Worm (Caenorhabditis elegans) whole organism, mixed stage, embryonic: ENCODE results near the gene zmp-4.

Experiments
- M03D4.4 ChIP-seq: sonication (generic microtip); optimal IDR thresholded peaks from 2 replicates; lab custom pipeline; 2017; ENCODE audit warnings: mild to moderate bottlenecking, missing genetic modification characterization, missing compliant biosample characterization
- bed-3 ChIP-seq: fragments of 200-800 bp; sonication (Bioruptor generic); optimal IDR thresholded peaks from 3 replicates; lab custom pipeline; 2018; ENCODE audit warnings: mild to moderate bottlenecking, missing genetic modification characterization, moderate library complexity, missing compliant biosample characterization
- ceh-39 ChIP-seq: fragments of 150-350 bp; optimal IDR thresholded peaks from 2 replicates; lab custom pipeline; 2014; ENCODE audit warnings: missing biosample characterization, missing genetic modification characterization
- ceh-43 ChIP-seq: fragments of 200-800 bp; sonication (Bioruptor generic); optimal IDR thresholded peaks from 2 replicates; lab custom pipeline; 2018; ENCODE audit warnings: mild to moderate bottlenecking, missing genetic modification characterization, moderate library complexity, missing compliant biosample characterization
- ceh-83 ChIP-seq: fragments of 200-800 bp; sonication (Bioruptor generic); optimal IDR thresholded peaks from 2 replicates; lab custom pipeline; 2018; ENCODE audit warnings: mild to moderate bottlenecking, missing genetic modification characterization, missing compliant biosample characterization
- ces-1 ChIP-seq: fragments of 150-350 bp; optimal IDR thresholded peaks from 2 replicates; lab custom pipeline; 2014; ENCODE audit warnings: missing biosample characterization, missing genetic modification reagents, missing genetic modification characterization
- cnd-1 ChIP-seq: fragments of 200-800 bp; sonication (Bioruptor generic); optimal IDR thresholded peaks from 2 replicates; lab custom pipeline; 2018; ENCODE audit warnings: mild to moderate bottlenecking, missing genetic modification characterization, missing compliant biosample characterization
- drap-1 ChIP-seq: fragments of 200-800 bp; sonication (Bioruptor generic); optimal IDR thresholded peaks from 3 replicates; lab custom pipeline; 2018; ENCODE audit warnings: mild to moderate bottlenecking, missing genetic modification characterization, missing compliant biosample characterization
- elt-1 ChIP-seq: sonication (generic microtip); optimal IDR thresholded peaks from 2 replicates; lab custom pipeline; 2017; ENCODE audit warnings: missing genetic modification characterization, mild to moderate bottlenecking, missing compliant biosample characterization, antibody characterized with exemption, moderate library complexity, borderline replicate concordance; ENCODE audit not compliant: insufficient read depth
- elt-3 ChIP-seq: fragments of 150-350 bp; optimal IDR thresholded peaks from 2 replicates; lab custom pipeline; 2014; ENCODE audit warnings: missing biosample characterization, missing genetic modification characterization
- ham-2 ChIP-seq: fragments of 200-800 bp; sonication (Bioruptor generic); optimal IDR thresholded peaks from 2 replicates; lab custom pipeline; 2018; ENCODE audit warnings: mild to moderate bottlenecking, missing genetic modification characterization, missing compliant biosample characterization
- lin-13 ChIP-seq: fragments of 150-350 bp; optimal IDR thresholded peaks from 2 replicates; lab custom pipeline; 2014; ENCODE audit warnings: missing biosample characterization, missing genetic modification characterization
- lin-32 ChIP-seq: fragments of 200-800 bp; sonication (Bioruptor generic); optimal IDR thresholded peaks from 2 replicates; lab custom pipeline; 2018; ENCODE audit warnings: mild to moderate bottlenecking, missing genetic modification characterization, missing compliant biosample characterization
- lsy-2 ChIP-seq: fragments of 150-350 bp; optimal IDR thresholded peaks from 2 replicates; lab custom pipeline; 2014; ENCODE audit warnings: missing biosample characterization, missing genetic modification characterization
- mep-1 ChIP-seq: fragments of 150-350 bp; optimal IDR thresholded peaks from 2 replicates; lab custom pipeline; 2017; ENCODE audit warnings: missing biosample characterization, missing genetic modification reagents, missing genetic modification characterization, inconsistent platforms
- mls-2 ChIP-seq: sonication (generic microtip); optimal IDR thresholded peaks from 2 replicates; lab custom pipeline; 2016; ENCODE audit warnings: mild to moderate bottlenecking, missing genetic modification characterization, moderate library complexity, missing compliant biosample characterization
- nhr-12 ChIP-seq: fragments of 150-350 bp; optimal IDR thresholded peaks from 2 replicates; lab custom pipeline; 2014; ENCODE audit warnings: missing biosample characterization, missing genetic modification characterization
- nhr-2 ChIP-seq: fragments of 150-350 bp; optimal IDR thresholded peaks from 2 replicates; lab custom pipeline; 2014; ENCODE audit warnings: missing biosample characterization, missing genetic modification characterization
- nhr-237 ChIP-seq: fragments of 150-350 bp; optimal IDR thresholded peaks from 2 replicates; lab custom pipeline; 2014; ENCODE audit warnings: missing biosample characterization, missing genetic modification characterization
- nhr-28 ChIP-seq: fragments of 150-350 bp; optimal IDR thresholded peaks from 2 replicates; lab custom pipeline; 2014; ENCODE audit warnings: missing biosample characterization, missing genetic modification characterization
- nhr-76 ChIP-seq: sonication (generic microtip); optimal IDR thresholded peaks from 2 replicates; lab custom pipeline; 2017; ENCODE audit warnings: missing biosample characterization, missing genetic modification characterization
- pha-4 ChIP-seq: fragments of 150-350 bp; optimal IDR thresholded peaks from 2 replicates; lab custom pipeline; 2018; ENCODE audit warnings: missing biosample characterization, missing genetic modification reagents, missing genetic modification characterization
- sem-2 ChIP-seq: fragments of 200-800 bp; sonication (Bioruptor generic); optimal IDR thresholded peaks from 2 replicates; lab custom pipeline; 2018; ENCODE audit warnings: mild to moderate bottlenecking, missing genetic modification characterization, missing compliant biosample characterization
- snpc-4 ChIP-seq: fragments of 150-350 bp; optimal IDR thresholded peaks from 2 replicates; lab custom pipeline; 2014; ENCODE audit warnings: missing biosample characterization, missing genetic modification characterization
- sptf-1 ChIP-seq: sonication (generic microtip); optimal IDR thresholded peaks from 2 replicates; lab custom pipeline; 2017; ENCODE audit warnings: mild to moderate bottlenecking, missing genetic modification characterization, moderate library complexity, missing compliant biosample characterization
- tbx-8 ChIP-seq: fragments of 200-800 bp; sonication (Bioruptor generic); optimal IDR thresholded peaks from 2 replicates; lab custom pipeline; 2018; ENCODE audit warnings: mild to moderate bottlenecking, missing genetic modification characterization, moderate library complexity, missing compliant biosample characterization
- unc-120 ChIP-seq: sonication (generic microtip); optimal IDR thresholded peaks from 2 replicates; lab custom pipeline; 2017; ENCODE audit warnings: missing genetic modification characterization, missing compliant biosample characterization; ENCODE audit not compliant: poor library complexity, severe bottlenecking
- unc-39 ChIP-seq: fragments of 150-350 bp; optimal IDR thresholded peaks from 2 replicates; lab custom pipeline; 2014; ENCODE audit warnings: missing biosample characterization, missing genetic modification characterization
- zip-8 ChIP-seq: fragments of 150-350 bp; optimal IDR thresholded peaks from 2 replicates; lab custom pipeline; 2014; ENCODE audit warnings: missing biosample characterization, missing genetic modification characterization
- ztf-11 ChIP-seq: fragments of 150-350 bp; optimal IDR thresholded peaks from 2 replicates; lab custom pipeline; 2014; ENCODE audit warnings: missing biosample characterization, missing genetic modification characterization

The zmp-4 gene

ce11 chrV:14948566-14948965 lies 27.2 kb upstream of the zmp-4 start:
- TF ChIP-seq mls-2 (no peak), nhr-12 (tag; lab: Kevin White, UChicago) (no peak), ceh-43 (no peak), ceh-39 (no peak), bed-3 (no peak), cnd-1 (tag; lab: Kevin White, UChicago) (no peak), ztf-11 (no peak), elt-3 (tag; lab: Kevin White, UChicago) (no peak), drap-1 (GFP tag; lab: Kevin White, UChicago) (no peak)
- TF ChIP-seq, all 35 proteins: peak for 0

ce11 chrV:14947022-14947421 lies 25.6 kb upstream of the zmp-4 start, which contains the start of gene C30G7.4:
C30G7.4 (minus strand) TSS chrV:14947122.
- TF ChIP-seq lsy-2 (tag; lab: Kevin White, UChicago): no peak
- TF ChIP-seq nhr-76 (tag; lab: Kevin White, UChicago): no peak
- no peak for TF ChIP-seq nhr-12 (tag; lab: Kevin White, UChicago)
- no peak for TF ChIP-seq pha-4 (tag; lab: Kevin White, UChicago)
- no peak for TF ChIP-seq sptf-1
- no peak for TF ChIP-seq drap-1 (GFP tag; lab: Kevin White, UChicago)
- no peak for TF ChIP-seq elt-3 (tag; lab: Kevin White, UChicago)
- no peak for TF ChIP-seq bed-3
- TF ChIP-seq snpc-4 (tag; lab: Kevin White, UChicago): no peak
- no peak for TF ChIP-seq lin-13
- no peak for TF ChIP-seq ztf-11
- TF ChIP-seq zip-8 (tag; lab: Kevin White, UChicago): no peak
- no peak for TF ChIP-seq M03D4.4
- TF ChIP-seq mls-2: no peak
- TF ChIP-seq ceh-43: no peak
- TF ChIP-seq, all 35 proteins: peak for 0

ce11 chrV:14945697-14946096 lies 24.3 kb upstream of the zmp-4 start, which contains the start of gene C30G7.3:
C30G7.3 (minus strand) TSS chrV:14945704.
- TF ChIP-seq ceh-39: no peak
- no peak for TF ChIP-seq unc-120 (tag; lab: Kevin White, UChicago)
- TF ChIP-seq nhr-2 (tag; lab: Kevin White, UChicago): no peak
- no peak for TF ChIP-seq elt-1 (tag; lab: Kevin White, UChicago)
- TF ChIP-seq drap-1 (GFP tag; lab: Kevin White, UChicago): no peak
- no peak for TF ChIP-seq lin-13
- no peak for TF ChIP-seq nhr-28 (tag; lab: Kevin White, UChicago)
- TF ChIP-seq ham-2 (GFP tag; lab: Kevin White, UChicago): no peak
- no peak for TF ChIP-seq nhr-76 (tag; lab: Kevin White, UChicago)
- no peak for TF ChIP-seq ceh-83 (GFP tag; lab: Kevin White, UChicago)
- TF ChIP-seq ceh-43: no peak

ce11 chrV:14945124-14945523 lies 23.7 kb upstream of the zmp-4 start:
- TF ChIP-seq drap-1 (GFP tag; lab: Kevin White, UChicago) (no peak), ceh-39 (no peak), lin-13 (no peak), M03D4.4 (no peak), lin-32 (GFP tag; lab: Kevin White, UChicago) (no peak), zip-8 (tag; lab: Kevin White, UChicago) (no peak), elt-1 (tag; lab: Kevin White, UChicago) (no peak), pha-4 (tag; lab: Kevin White, UChicago) (no peak), tbx-8 (GFP tag; lab: Kevin White, UChicago) (no peak), mep-1 (tag; lab: Kevin White, UChicago) (no peak), lsy-2 (tag; lab: Kevin White, UChicago) (no peak), sem-2 (GFP tag; lab: Kevin White, UChicago) (no peak), unc-39 (no peak), mls-2 (no peak), bed-3 (no peak), ztf-11 (no peak), unc-120 (tag; lab: Kevin White, UChicago) (no peak), nhr-2 (tag; lab: Kevin White, UChicago) (no peak), ceh-83 (GFP tag; lab: Kevin White, UChicago) (no peak), nhr-28 (tag; lab: Kevin White, UChicago) (no peak)

- TF ChIP-seq nhr-76 (tag; lab: Kevin White, UChicago) (no peak), lin-13 (no peak), lin-32 (GFP tag; lab: Kevin White, UChicago) (no peak), ham-2 (GFP tag; lab: Kevin White, UChicago) (no peak), elt-1 (tag; lab: Kevin White, UChicago) (no peak), lsy-2 (tag; lab: Kevin White, UChicago) (no peak), pha-4 (tag; lab: Kevin White, UChicago) (no peak), nhr-237 (tag; lab: Kevin White, UChicago) (no peak), tbx-8 (GFP tag; lab: Kevin White, UChicago) (no peak), drap-1 (GFP tag; lab: Kevin White, UChicago) (no peak), ztf-11 (no peak), ces-1 (no peak), ceh-43 (no peak)
Observed at ce11 chrV:14943774-14944173, 22.4 kb upstream of the zmp-4 start.
